Fruit fly (Drosophila melanogaster) whole organism, embryonic: ENCODE data around the gene Jhbp6.
"Not testable (repeated sequence)": the region's sequence is repeated elsewhere in the genome, so short reads cannot be mapped to it uniquely, and the experiment has no call there.

Source experiments
- Adf1 ChIP-seq: fragments of 200-800 bp; sonication (Bioruptor generic); IDR thresholded peaks from 2 replicates; pipeline ENCODE4 v1.3.6; 2022; ENCODE audit warnings: missing biosample characterization, missing genetic modification characterization
- CG10267 ChIP-seq: fragments of 200-800 bp; sonication (Bioruptor generic); optimal IDR thresholded peaks from 2 replicates; lab custom pipeline; 2018; ENCODE audit warnings: missing biosample characterization, mild to moderate bottlenecking, missing genetic modification characterization, moderate library complexity
- CG13287 ChIP-seq: fragments of 200-800 bp; sonication (Bioruptor generic); IDR thresholded peaks from 2 replicates; pipeline ENCODE4 v1.3.6; 2022; ENCODE audit warnings: missing biosample characterization, missing genetic modification characterization; ENCODE audit not compliant: partially characterized antibody
- CG16815 ChIP-seq: fragments of 200-800 bp; sonication (Bioruptor generic); optimal IDR thresholded peaks from 3 replicates; lab custom pipeline; 2017; ENCODE audit warnings: missing biosample characterization, mild to moderate bottlenecking, missing genetic modification characterization
- CG1832 ChIP-seq: fragments of 200-800 bp; sonication (Bioruptor generic); optimal IDR thresholded peaks from 2 replicates; lab custom pipeline; 2017; ENCODE audit warnings: missing biosample characterization, mild to moderate bottlenecking, missing genetic modification characterization, inconsistent platforms
- CG2199 ChIP-seq: fragments of 200-800 bp; sonication (Bioruptor generic); IDR thresholded peaks from 3 replicates; pipeline ENCODE4 v1.3.6; 2022; ENCODE audit warnings: missing biosample characterization, missing genetic modification characterization
- CG30020 ChIP-seq: fragments of 200-800 bp; optimal IDR thresholded peaks from 2 replicates; lab custom pipeline; 2019; ENCODE audit warnings: missing biosample characterization, mild to moderate bottlenecking, missing genetic modification characterization, moderate library complexity
- CG3065 ChIP-seq: fragments of 200-800 bp; sonication (Bioruptor generic); optimal IDR thresholded peaks from 2 replicates; lab custom pipeline; 2016; ENCODE audit warnings: missing biosample characterization, missing genetic modification characterization
- CG3838 ChIP-seq: fragments of 200-800 bp; sonication (Bioruptor generic); optimal IDR thresholded peaks from 3 replicates; lab custom pipeline; 2016; ENCODE audit warnings: missing biosample characterization, missing genetic modification characterization
- CG6689 ChIP-seq: fragments of 200-800 bp; sonication (Bioruptor generic); IDR thresholded peaks from 2 replicates; pipeline ENCODE4 v1.3.6; 2022; ENCODE audit warnings: missing biosample characterization, missing genetic modification characterization
- CG7357 ChIP-seq: fragments of 200-800 bp; sonication (Bioruptor generic); IDR thresholded peaks from 3 replicates; pipeline ENCODE4 v1.3.6; 2022; ENCODE audit warnings: missing biosample characterization, missing genetic modification characterization
- CG9437 ChIP-seq: fragments of 200-800 bp; sonication (Bioruptor generic); optimal IDR thresholded peaks from 2 replicates; lab custom pipeline; 2018; ENCODE audit warnings: missing biosample characterization, mild to moderate bottlenecking, missing genetic modification characterization
- Camta ChIP-seq: fragments of 200-800 bp; sonication (Bioruptor generic); optimal IDR thresholded peaks from 2 replicates; lab custom pipeline; 2016; ENCODE audit warnings: missing biosample characterization, missing genetic modification characterization
- Deaf1 ChIP-seq: fragments of 200-800 bp; optimal IDR thresholded peaks from 3 replicates; lab custom pipeline; 2019; ENCODE audit warnings: missing biosample characterization, mild to moderate bottlenecking, missing genetic modification characterization, moderate library complexity
- Dll ChIP-seq: fragments of 200-800 bp; sonication (Bioruptor generic); IDR thresholded peaks from 4 replicates; pipeline ENCODE4 v1.3.6; 2022; ENCODE audit warnings: missing biosample characterization, missing genetic modification characterization; ENCODE audit not compliant: partially characterized antibody
- Doc3 ChIP-seq: fragments of 200-800 bp; sonication (Bioruptor generic); IDR thresholded peaks from 3 replicates; pipeline ENCODE4 v1.3.6; 2022; ENCODE audit warnings: missing biosample characterization, missing genetic modification characterization; ENCODE audit not compliant: partially characterized antibody
- ERR ChIP-seq: fragments of 200-800 bp; sonication (Bioruptor generic); optimal IDR thresholded peaks from 2 replicates; lab custom pipeline; 2016; ENCODE audit warnings: missing biosample characterization, missing genetic modification characterization
- Fer2 ChIP-seq: fragments of 200-800 bp; sonication (Bioruptor generic); optimal IDR thresholded peaks from 2 replicates; lab custom pipeline; 2018; ENCODE audit warnings: missing biosample characterization, mild to moderate bottlenecking, missing genetic modification characterization, moderate library complexity
- Hr78 ChIP-seq, 2 experiments: fragments of 200-800 bp in 1 of 2; fragments of >200 bp in 1 of 2; sonication (Bioruptor generic) in 1 of 2; optimal IDR thresholded peaks; 2 replicates each; lab custom pipeline; 2017 to 2019; ENCODE audit warnings: missing biosample characterization in 2 of 2, missing genetic modification characterization in 2 of 2, mild to moderate bottlenecking in 1 of 2, moderate library complexity in 1 of 2
- Nf-YB ChIP-seq: fragments of 200-800 bp; sonication (Bioruptor generic); optimal IDR thresholded peaks from 3 replicates; lab custom pipeline; 2019; ENCODE audit warnings: missing biosample characterization, mild to moderate bottlenecking, missing genetic modification characterization, moderate library complexity
- Nf-YC ChIP-seq: fragments of 200-800 bp; optimal IDR thresholded peaks from 3 replicates; lab custom pipeline; 2019; ENCODE audit warnings: missing biosample characterization, mild to moderate bottlenecking, missing genetic modification characterization, moderate library complexity
- Trl ChIP-seq, 3 experiments: fragments of >200 bp in 2 of 3; fragments of 200-800 bp in 1 of 3; sonication (Bioruptor generic) in 1 of 3; optimal IDR thresholded peaks; 2 replicates in 1 of 3; 3 replicates in 2 of 3; lab custom pipeline; 2016 to 2017; ENCODE audit warnings: missing biosample characterization in 1 of 3, missing genetic modification characterization in 1 of 3
- abd-A ChIP-seq: fragments of 200-800 bp; sonication (Bioruptor generic); optimal IDR thresholded peaks from 3 replicates; lab custom pipeline; 2019; ENCODE audit warnings: missing biosample characterization, mild to moderate bottlenecking, missing genetic modification characterization, moderate library complexity
- bab2 ChIP-seq: fragments of 200-800 bp; sonication (Bioruptor generic); optimal IDR thresholded peaks from 2 replicates; lab custom pipeline; 2016; ENCODE audit warnings: missing biosample characterization, missing genetic modification characterization
- cad ChIP-seq: fragments of >200 bp; optimal IDR thresholded peaks from 2 replicates; lab custom pipeline; 2017; ENCODE audit warnings: missing biosample characterization, missing genetic modification characterization
- cg ChIP-seq: fragments of 200-800 bp; sonication (Bioruptor generic); optimal IDR thresholded peaks from 3 replicates; lab custom pipeline; 2019; ENCODE audit warnings: missing biosample characterization, mild to moderate bottlenecking, missing genetic modification characterization, moderate library complexity
- chinmo ChIP-seq: fragments of 200-800 bp; sonication (Bioruptor generic); IDR thresholded peaks from 4 replicates; pipeline ENCODE4 v1.3.6; 2022; ENCODE audit warnings: missing biosample characterization, missing genetic modification characterization; ENCODE audit not compliant: partially characterized antibody
- ci ChIP-seq: fragments of 200-800 bp; sonication (Bioruptor generic); IDR thresholded peaks from 3 replicates; pipeline ENCODE4 v1.3.6; 2022; ENCODE audit warnings: missing biosample characterization, missing genetic modification characterization
- ewg ChIP-seq: fragments of 200-800 bp; sonication (Bioruptor generic); optimal IDR thresholded peaks from 3 replicates; lab custom pipeline; 2017; ENCODE audit warnings: mild to moderate bottlenecking, missing biosample characterization, missing genetic modification reagents, missing genetic modification characterization
- ind ChIP-seq: fragments of 200-800 bp; sonication (Bioruptor generic); optimal IDR thresholded peaks from 3 replicates; lab custom pipeline; 2016; ENCODE audit warnings: missing biosample characterization, missing genetic modification characterization
- phol ChIP-seq: fragments of 200-800 bp; sonication (Bioruptor generic); optimal IDR thresholded peaks from 3 replicates; lab custom pipeline; 2018; ENCODE audit warnings: missing biosample characterization, mild to moderate bottlenecking, missing genetic modification characterization, moderate library complexity
- rib ChIP-seq: fragments of 200-800 bp; sonication (Bioruptor generic); IDR thresholded peaks from 2 replicates; pipeline ENCODE4 v1.3.6; 2022; ENCODE audit warnings: missing biosample characterization, missing genetic modification characterization
- sd ChIP-seq: fragments of 200-800 bp; sonication (Bioruptor generic); optimal IDR thresholded peaks from 3 replicates; lab custom pipeline; 2018; ENCODE audit warnings: missing biosample characterization, mild to moderate bottlenecking, missing genetic modification characterization, moderate library complexity
- seq ChIP-seq: fragments of 200-800 bp; sonication (Bioruptor generic); IDR thresholded peaks from 2 replicates; pipeline ENCODE4 v1.3.6; 2022; ENCODE audit warnings: missing biosample characterization, missing genetic modification characterization
- ssp ChIP-seq: fragments of 200-800 bp; sonication (Bioruptor generic); IDR thresholded peaks from 2 replicates; pipeline ENCODE4 v1.3.6; 2022; ENCODE audit warnings: missing biosample characterization, missing genetic modification characterization
- stwl ChIP-seq: fragments of 200-800 bp; sonication (Bioruptor generic); optimal IDR thresholded peaks from 3 replicates; lab custom pipeline; 2018; ENCODE audit warnings: missing biosample characterization, mild to moderate bottlenecking, missing genetic modification characterization, moderate library complexity
- tin ChIP-seq: fragments of 200-800 bp; sonication (Bioruptor generic); optimal IDR thresholded peaks from 3 replicates; lab custom pipeline; 2016; ENCODE audit warnings: missing biosample characterization, missing genetic modification characterization
- tll ChIP-seq, 2 experiments: fragments of 200-800 bp in 1 of 2; fragments of >200 bp in 1 of 2; sonication (Bioruptor generic) in 1 of 2; optimal IDR thresholded peaks; 2 replicates each; lab custom pipeline; 2017 to 2019; ENCODE audit warnings: missing biosample characterization in 2 of 2, missing genetic modification characterization in 2 of 2, mild to moderate bottlenecking in 1 of 2, moderate library complexity in 1 of 2
- twi ChIP-seq: fragments of 200-800 bp; optimal IDR thresholded peaks from 2 replicates; lab custom pipeline; 2019; ENCODE audit warnings: missing biosample characterization, mild to moderate bottlenecking, missing genetic modification characterization, moderate library complexity

Jhbp6 gene

dm6 chr3L:22720694-22721270, 51.0 kb downstream of the Jhbp6 start, which contains the start of gene mael:
Gene mael (plus strand): TSS chr3L:22721203.
- peak; percentile 36 for TF ChIP-seq CG10267 (tag; lab: Kevin White, UChicago)
- TF ChIP-seq Trl (optimal IDR thresholded peaks at IDR 0.05; lab: Kevin White, UChicago) = peak; percentile 42 to 82
- not testable (repeated sequence) for TF ChIP-seq Trl (GFP tag; optimal IDR thresholded peaks at IDR 0.05; lab: Kevin White, UChicago)
- TF ChIP-seq Dll = 0 out of 4 replicates have a peak, but pooled peaks have one; percentile 18
- TF ChIP-seq cg (GFP tag; lab: Kevin White, UChicago) = peak; percentile 65
- TF ChIP-seq Doc3 = 0 out of 3 replicates have a peak, but pooled peaks have one; percentile 6
- TF ChIP-seq CG6689 (GFP tag; lab: Robert Waterston, UW) = peak; percentile 71
- peak; percentile 39 for TF ChIP-seq stwl (tag; lab: Kevin White, UChicago)
- TF ChIP-seq rib = 0 out of 2 replicates have a peak, but pooled peaks have one; percentile 13
- 0 out of 4 replicates have a peak, but pooled peaks have one; percentile 33 for TF ChIP-seq chinmo

- TF ChIP-seq tin (GFP tag; lab: Kevin White, UChicago) (no peak), CG2199 (GFP tag; lab: Robert Waterston, UW) (0 out of 3 replicates have a peak, but pooled peaks have one; percentile 41), stwl (tag; lab: Kevin White, UChicago) (peak; percentile 67), CG10267 (tag; lab: Kevin White, UChicago) (peak; percentile 12), bab2 (GFP tag; lab: Kevin White, UChicago) (no peak)
Observed at dm6 chr3L:22721991-22722390, 52.2 kb downstream of the Jhbp6 start, which contains the start of gene CG14451. Gene CG14451 (minus strand): TSS chr3L:22722091.

dm6 chr3L:22724046-22724771, 54.5 kb downstream of the Jhbp6 start:
- TF ChIP-seq seq (GFP tag; lab: Robert Waterston, UW) = peak; percentile 59; the same call in 1 of the 2 replicates
- no peak for TF ChIP-seq Fer2
- peak; percentile 38 for TF ChIP-seq ssp
- peak; percentile 96 for TF ChIP-seq Nf-YC (tag; lab: Kevin White, UChicago)
- peak; percentile 81 for TF ChIP-seq sd (tag; lab: Kevin White, UChicago)
- peak; percentile 36 for TF ChIP-seq CG13287 (GFP tag; lab: Robert Waterston, UW)
- peak; percentile 13 for TF ChIP-seq ewg (GFP tag; lab: Kevin White, UChicago)
- TF ChIP-seq cad (GFP tag; lab: Kevin White, UChicago) = peak; percentile 81
- no peak for TF ChIP-seq ERR
- no peak for TF ChIP-seq tin (GFP tag; lab: Kevin White, UChicago)
- TF ChIP-seq CG30020 = peak; percentile 3
- TF ChIP-seq ci (GFP tag; lab: Robert Waterston, UW) = 0 out of 3 replicates have a peak, but pooled peaks have one; percentile 34
- no peak for TF ChIP-seq Hr78 (GFP tag; optimal IDR thresholded peaks at IDR 0.05; lab: Kevin White, UChicago)
- peak; percentile 59 for TF ChIP-seq stwl (tag; lab: Kevin White, UChicago)
- TF ChIP-seq CG10267 (tag; lab: Kevin White, UChicago) = peak; percentile 58
- no peak for TF ChIP-seq CG9437
- peak; percentile 75; the same call in 1 of the 3 replicates for TF ChIP-seq CG2199 (GFP tag; lab: Robert Waterston, UW)
- TF ChIP-seq Adf1 (GFP tag; lab: Robert Waterston, UW) = 0 out of 2 replicates have a peak, but pooled peaks have one; percentile 27
- TF ChIP-seq phol (tag; lab: Kevin White, UChicago) = peak; percentile 25
- TF ChIP-seq twi (tag; lab: Kevin White, UChicago) = peak; percentile 87
- peak; percentile 97 for TF ChIP-seq Nf-YB
- peak; percentile 40 for TF ChIP-seq CG3065 (GFP tag; lab: Kevin White, UChicago)
- peak; percentile 76 for TF ChIP-seq Deaf1 (tag; lab: Kevin White, UChicago)
- TF ChIP-seq CG7357 (GFP tag; lab: Robert Waterston, UW) = peak; percentile 33; the same call in 1 of the 3 replicates
- no peak for TF ChIP-seq ind (GFP tag; lab: Kevin White, UChicago)
- no peak for TF ChIP-seq CG3838 (GFP tag; lab: Kevin White, UChicago)
- TF ChIP-seq cg (GFP tag; lab: Kevin White, UChicago) = peak; percentile 2
- TF ChIP-seq tll (GFP tag; optimal IDR thresholded peaks at IDR 0.05; lab: Kevin White, UChicago) = peak in 1 of 2 experiments; percentile 59
- no peak for TF ChIP-seq CG16815 (GFP tag; lab: Kevin White, UChicago)
- no peak for TF ChIP-seq abd-A (tag; lab: Kevin White, UChicago)
- peak; percentile 30 for TF ChIP-seq CG1832 (GFP tag; lab: Kevin White, UChicago)
- 0 out of 4 replicates have a peak, but pooled peaks have one; percentile 39 for TF ChIP-seq chinmo
- TF ChIP-seq Dll = 0 out of 4 replicates have a peak, but pooled peaks have one; percentile 27
- no peak for TF ChIP-seq Camta (GFP tag; lab: Kevin White, UChicago)
- TF ChIP-seq Trl (optimal IDR thresholded peaks at IDR 0.05; lab: Kevin White, UChicago) = peak; percentile 19 to 28
- no peak for TF ChIP-seq Trl (GFP tag; optimal IDR thresholded peaks at IDR 0.05; lab: Kevin White, UChicago)
